Worm (Caenorhabditis elegans): Measurements from ENCODE around the gene F47D12.7.

F47D12.7 gene

DNA sequence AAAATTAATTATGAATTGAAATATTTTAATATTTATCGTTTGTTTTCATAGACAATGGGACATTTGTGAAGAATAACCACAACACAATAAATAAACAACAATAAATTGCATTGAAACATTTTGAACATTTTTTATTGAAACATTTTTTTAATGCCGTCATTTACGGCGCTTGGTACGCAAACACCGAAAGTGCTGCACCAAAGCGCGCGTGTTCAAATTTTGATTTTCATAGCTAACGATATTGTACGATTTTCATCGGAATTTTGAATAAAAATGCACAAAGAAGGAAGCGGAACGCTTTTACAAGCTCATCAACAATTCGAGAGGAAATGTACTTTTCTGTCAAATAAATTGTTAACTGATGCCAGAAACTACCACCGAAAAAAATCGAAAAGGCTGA is 8.0 kb upstream of the F47D12.7 start:
- TF ChIP-seq spr-3 (GFP tag; optimal IDR thresholded peaks at IDR 0.05) (no peak), nhr-41 (GFP tag; IDR thresholded peaks at IDR 0.05) (no peak), D1046.2 (GFP tag; IDR thresholded peaks at IDR 0.05) (no peak), spr-1 (tag; optimal IDR thresholded peaks at IDR 0.05) (no peak), fkh-10 (GFP tag; optimal IDR thresholded peaks at IDR 0.05) (no peak), aly-2 (tag; optimal IDR thresholded peaks at IDR 0.05) (no peak), nhr-76 (tag; optimal IDR thresholded peaks at IDR 0.05) (no peak), nhr-28 (tag; optimal IDR thresholded peaks at IDR 0.05) (no peak), nhr-77 (tag; optimal IDR thresholded peaks at IDR 0.05) (no peak), zip-11 (GFP tag; IDR thresholded peaks at IDR 0.05) (no peak), duxl-1 (tag; optimal IDR thresholded peaks at IDR 0.05; ENCODE audit: poor library complexity) (no peak), mxl-2 (GFP tag; conservative IDR thresholded peaks at IDR 0.05) (no peak), nhr-42 (GFP tag; IDR thresholded peaks at IDR 0.05) (no peak), dmd-6 (GFP tag; IDR thresholded peaks at IDR 0.05) (no peak), snpc-1.2 (GFP tag; IDR thresholded peaks at IDR 0.05) (no peak), dmd-9 (GFP tag; IDR thresholded peaks at IDR 0.05) (no peak)

DNA sequence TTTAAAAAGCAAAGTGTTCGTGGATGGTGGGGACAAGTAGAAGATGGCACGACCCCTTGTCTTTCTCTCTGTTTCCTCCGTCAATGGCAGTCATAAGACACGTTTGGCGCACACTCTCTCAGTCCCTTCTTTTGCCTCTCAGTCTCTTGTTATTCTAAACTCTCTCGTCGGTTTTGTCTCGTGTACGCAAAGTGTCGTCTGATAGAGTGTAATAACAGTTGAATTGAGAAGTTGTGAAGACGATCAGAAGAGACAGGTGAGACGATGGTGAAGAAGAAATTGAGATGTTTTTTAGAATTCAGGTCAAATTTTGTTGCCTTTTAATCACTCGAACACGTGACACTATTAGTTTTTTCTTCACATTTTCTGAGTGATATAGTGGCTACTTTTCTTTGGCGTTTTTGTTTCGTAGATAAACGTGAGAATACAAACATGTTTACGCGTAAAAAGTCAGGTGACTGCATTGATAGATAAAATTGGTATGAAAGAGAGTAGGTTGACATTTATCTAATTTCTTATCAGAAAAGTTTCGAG is 7.4 kb upstream of the F47D12.7 start, which contains the start of gene F47D12.9:
F47D12.9 (minus strand) TSS at position 267 of the 534 bp plus-strand sequence.
- TF ChIP-seq arid-1 (GFP tag; conservative IDR thresholded peaks at IDR 0.05) (no peak), hmg-1.1 (GFP tag; IDR thresholded peaks at IDR 0.05) (peak; percentile 80), hif-1 (tag; optimal IDR thresholded peaks at IDR 0.05) (peak in 1 of 2 experiments; percentile 74), nhr-11 (tag; optimal IDR thresholded peaks at IDR 0.05) (peak; percentile 72), egl-27 (tag; optimal IDR thresholded peaks at IDR 0.05) (no peak), zag-1 (tag; optimal IDR thresholded peaks at IDR 0.05) (no peak), R02D3.7 (tag; optimal IDR thresholded peaks at IDR 0.05) (no peak), dve-1 (tag; optimal IDR thresholded peaks at IDR 0.05; ENCODE audit: insufficient read depth) (peak; percentile 83), nhr-25 (tag; optimal IDR thresholded peaks at IDR 0.05; ENCODE audit: borderline replicate concordance, insufficient read depth) (peak; percentile 46), fos-1 (tag; optimal IDR thresholded peaks at IDR 0.05) (no peak), snpc-1.2 (GFP tag; IDR thresholded peaks at IDR 0.05) (no peak), nhr-6 (tag; optimal IDR thresholded peaks at IDR 0.05) (peak; percentile 89), dpl-1 (GFP tag; optimal IDR thresholded peaks at IDR 0.05) (peak; percentile 51), rbr-2 (tag; optimal IDR thresholded peaks at IDR 0.05) (peak; percentile 56), ZK546.5 (tag; optimal IDR thresholded peaks at IDR 0.05) (no peak), dmd-9 (GFP tag; IDR thresholded peaks at IDR 0.05) (0 out of 2 replicates have a peak, but pooled peaks have one; percentile 19), nhr-77 (tag; optimal IDR thresholded peaks at IDR 0.05) (peak; percentile 28), mep-1 (tag; optimal IDR thresholded peaks at IDR 0.05) (peak; percentile 81), nhr-48 (tag; optimal IDR thresholded peaks at IDR 0.05) (peak; percentile 71), unc-130 (GFP tag; optimal IDR thresholded peaks at IDR 0.05) (no peak), lin-38 (GFP tag; IDR thresholded peaks at IDR 0.05) (no peak), ama-1 (optimal IDR thresholded peaks at IDR 0.05) (peak; percentile 51), F10B5.3 (tag; optimal IDR thresholded peaks at IDR 0.05) (no peak), egl-43 (GFP tag; IDR thresholded peaks at IDR 0.05) (peak; percentile 56; the same call in 1 of the 2 replicates), pha-4 (GFP tag; IDR thresholded peaks at IDR 0.05) (no peak), pha-4 (tag; optimal IDR thresholded peaks at IDR 0.05) (peak; percentile 76), aly-2 (tag; optimal IDR thresholded peaks at IDR 0.05) (no peak), nhr-237 (tag; optimal IDR thresholded peaks at IDR 0.05) (no peak), snpc-4 (tag; optimal IDR thresholded peaks at IDR 0.05) (no peak), lim-7 (GFP tag; IDR thresholded peaks at IDR 0.05) (no peak), nhr-10 (tag; optimal IDR thresholded peaks at IDR 0.05) (no peak), lir-3 (tag; optimal IDR thresholded peaks at IDR 0.05) (no peak), ctbp-1 (GFP tag; IDR thresholded peaks at IDR 0.05) (no peak), jun-1 (tag; optimal IDR thresholded peaks at IDR 0.05) (peak; percentile 12), Y5F2A.4 (GFP tag; optimal IDR thresholded peaks at IDR 0.05) (no peak), dmd-6 (GFP tag; IDR thresholded peaks at IDR 0.05) (peak; percentile 73; the same call in 1 of the 2 replicates), hlh-30 (tag; optimal IDR thresholded peaks at IDR 0.05; ENCODE audit: insufficient read depth) (peak; percentile 98), nhr-111 (GFP tag; optimal IDR thresholded peaks at IDR 0.05) (no peak), spr-1 (tag; optimal IDR thresholded peaks at IDR 0.05) (no peak), ZK337.2 (GFP tag; IDR thresholded peaks at IDR 0.05) (no peak)

Data from whole organism, L4 larva.